Fruit fly (Drosophila melanogaster) whole organism, adult: ENCODE data around the gene CG14082.

Experiments
- CG7045 ChIP-seq: fragments of 200-800 bp; sonication (Bioruptor generic); optimal IDR thresholded peaks from 2 replicates; lab custom pipeline; 2017; ENCODE audit warnings: missing biosample characterization, mild to moderate bottlenecking, missing genetic modification characterization
- Clk ChIP-seq: fragments of 200-800 bp; sonication (Bioruptor generic); optimal IDR thresholded peaks from 2 replicates; lab custom pipeline; 2017; ENCODE audit warnings: missing biosample characterization, missing genetic modification characterization
- Crg-1 ChIP-seq: fragments of 200-800 bp; sonication (Bioruptor generic); optimal IDR thresholded peaks from 2 replicates; lab custom pipeline; 2016; ENCODE audit warnings: missing biosample characterization, missing genetic modification characterization
- bab1 ChIP-seq: fragments of 200-800 bp; sonication (Bioruptor generic); optimal IDR thresholded peaks from 3 replicates; lab custom pipeline; 2019; ENCODE audit warnings: missing biosample characterization, mild to moderate bottlenecking, missing genetic modification characterization, moderate library complexity
- cnc ChIP-seq, 2 experiments: fragments of >200 bp; optimal IDR thresholded peaks; 2 replicates each; lab custom pipeline; 2017
- kay ChIP-seq: fragments of 200-800 bp; sonication (Bioruptor generic); peaks from one replicate; lab custom pipeline; 2016; ENCODE audit warnings: missing biosample characterization, missing genetic modification characterization, borderline replicate concordance
- toe ChIP-seq: fragments of 200-800 bp; sonication (Bioruptor generic); optimal IDR thresholded peaks from 2 replicates; lab custom pipeline; 2016; ENCODE audit warnings: missing biosample characterization, missing genetic modification characterization

DNA sequence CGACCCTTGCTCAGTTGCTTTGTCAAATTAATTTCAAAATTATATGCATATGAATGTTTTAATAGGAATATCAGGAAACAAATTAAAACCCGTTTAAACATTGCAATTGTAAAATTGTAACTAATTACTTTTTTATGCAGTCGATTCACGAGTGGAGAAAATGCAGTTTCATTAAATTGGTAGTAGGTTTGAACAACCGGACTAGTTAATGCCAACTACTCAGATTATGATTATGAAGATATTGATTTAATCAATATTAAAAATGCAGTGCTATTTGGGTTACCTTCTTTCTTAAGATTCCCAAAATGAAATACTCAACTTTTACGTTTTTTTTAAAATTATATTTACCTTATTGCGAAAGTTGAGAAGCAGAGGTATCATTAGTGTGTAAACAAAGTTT is 9.2 kb downstream of the CG14082 start, which contains the start of gene Spn75F:
- TF ChIP-seq cnc (optimal IDR thresholded peaks at IDR 0.05; lab: Kevin White, UChicago) (no peak), Clk (GFP tag; lab: Kevin White, UChicago) (no peak), CG7045 (GFP tag; lab: Kevin White, UChicago) (no peak), toe (GFP tag; lab: Kevin White, UChicago) (no peak), Crg-1 (no peak), bab1 (no peak), kay (GFP tag; lab: Kevin White, UChicago) (no peak)
